Worm (Caenorhabditis elegans) whole organism, L3 larva: ENCODE results near the gene spe-27.

Experiments
- eor-1 ChIP-seq, 2 experiments: fragments of 150-350 bp; optimal IDR thresholded peaks; 2 replicates each; lab custom pipeline; 2014 to 2018; ENCODE audit warnings: missing biosample characterization in 2 of 2, missing genetic modification characterization in 2 of 2
- lin-15B ChIP-seq: fragments of 150-350 bp; optimal IDR thresholded peaks from 2 replicates; lab custom pipeline; 2014; ENCODE audit warnings: missing biosample characterization, missing genetic modification characterization
- nhr-25 ChIP-seq: sonication (generic microtip); optimal IDR thresholded peaks from 2 replicates; lab custom pipeline; 2017; ENCODE audit warnings: missing biosample characterization, missing genetic modification characterization
- pqm-1 ChIP-seq: fragments of 150-350 bp; optimal IDR thresholded peaks from 2 replicates; lab custom pipeline; 2017; ENCODE audit warnings: missing biosample characterization, missing genetic modification characterization, inconsistent platforms

DNA sequence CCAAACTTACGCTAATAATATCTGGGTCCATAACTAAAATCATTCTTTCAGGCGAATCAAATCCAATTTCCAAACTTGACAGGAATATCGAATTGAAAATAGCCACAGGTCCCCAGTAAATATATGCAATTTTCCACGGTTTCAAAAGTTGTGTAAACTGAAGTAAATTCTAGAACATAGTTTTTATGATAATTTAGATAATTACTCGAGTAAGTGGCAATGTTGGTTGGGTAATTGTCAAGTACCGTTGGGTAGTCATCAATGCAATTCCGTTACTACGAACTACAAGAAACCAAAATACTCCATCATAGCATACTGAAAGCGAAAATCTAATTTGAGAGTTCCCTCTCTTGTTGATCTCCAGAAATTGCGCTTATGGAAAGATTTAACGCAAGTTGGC is 3.6 kb upstream of the spe-27 start:
- TF ChIP-seq eor-1 (tag; optimal IDR thresholded peaks at IDR 0.05; lab: Kevin White, UChicago) (no peak), pqm-1 (tag; lab: Kevin White, UChicago) (no peak), nhr-25 (tag; lab: Kevin White, UChicago) (no peak), lin-15B (tag; lab: Kevin White, UChicago) (no peak)
